Fruit fly (Drosophila melanogaster): ENCODE data around the gene tal-3A.

The tal-3A gene

dm6 chr3R:13839883-13840412, 27.0 kb downstream of the tal-3A start, which contains the start of gene CG31495 (continued):
- TF ChIP-seq tna (GFP tag; IDR thresholded peaks at IDR 0.05; ENCODE audit: partially characterized antibody) (peak; percentile 44; the same call in 1 of the 2 replicates), CG7928 (GFP tag; optimal IDR thresholded peaks at IDR 0.05) (peak; percentile 70)

DNA sequence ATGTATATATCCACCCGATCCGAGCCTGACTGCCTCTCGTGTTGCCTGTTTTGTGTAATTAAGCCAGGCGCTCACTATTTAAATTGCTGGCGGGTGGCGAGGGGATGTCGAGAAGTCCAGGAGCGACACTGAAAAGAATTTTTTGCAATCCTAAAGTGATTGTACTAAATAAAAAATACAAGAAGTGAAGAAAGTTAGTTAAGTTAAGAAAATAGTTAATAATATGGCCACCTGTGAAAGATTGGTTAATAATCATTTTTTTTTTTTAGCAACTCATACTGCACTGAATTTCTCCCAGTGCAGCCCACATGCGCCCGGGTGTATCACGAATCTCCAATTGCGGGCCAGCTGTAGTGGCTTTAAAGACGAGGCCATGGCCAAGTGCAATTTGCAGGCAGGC, 28.0 kb downstream of the tal-3A start:
- TF ChIP-seq CG7745 (tag; optimal IDR thresholded peaks at IDR 0.05) (no peak), Ssrp (tag; optimal IDR thresholded peaks at IDR 0.05) (no peak), Sox102F (GFP tag; optimal IDR thresholded peaks at IDR 0.05) (no peak), prd (optimal IDR thresholded peaks at IDR 0.05) (no peak), prd (GFP tag; IDR thresholded peaks at IDR 0.05) (peak; percentile 61; the same call in 2 of the 3 replicates), Med (GFP tag) (peak; percentile 18), CG8765 (GFP tag; IDR thresholded peaks at IDR 0.05) (0 out of 2 replicates have a peak, but pooled peaks have one; percentile 40), gem (tag; optimal IDR thresholded peaks at IDR 0.05) (peak; percentile 5), Drgx (GFP tag; IDR thresholded peaks at IDR 0.05) (0 out of 2 replicates have a peak, but pooled peaks have one; percentile 8), lbe (GFP tag; optimal IDR thresholded peaks at IDR 0.05) (peak; percentile 15), bsh (GFP tag; optimal IDR thresholded peaks at IDR 0.05) (peak in 1 of 2 experiments; percentile 27), dmrt11E (tag; optimal IDR thresholded peaks at IDR 0.05) (peak; percentile 15), CG7987 (GFP tag; optimal IDR thresholded peaks at IDR 0.05) (no peak), nom (GFP tag; optimal IDR thresholded peaks at IDR 0.05) (peak; percentile 22), nerfin-2 (GFP tag; IDR thresholded peaks at IDR 0.05; ENCODE audit: partially characterized antibody) (no peak), tgo (GFP tag; IDR thresholded peaks at IDR 0.05) (0 out of 3 replicates have a peak, but pooled peaks have one; percentile 14), CG17328 (GFP tag; IDR thresholded peaks at IDR 0.05) (0 out of 2 replicates have a peak, but pooled peaks have one; percentile 37), Fer1 (GFP tag; optimal IDR thresholded peaks at IDR 0.05) (no peak), CG10959 (GFP tag; IDR thresholded peaks at IDR 0.05) (0 out of 2 replicates have a peak, but pooled peaks have one; percentile 17), row (GFP tag; IDR thresholded peaks at IDR 0.05) (peak; percentile 26; the same call in 1 of the 3 replicates)

dm6 chr3R:13842532-13842931, 29.6 kb downstream of the tal-3A start:
- no peak for TF ChIP-seq TFAM (GFP tag; optimal IDR thresholded peaks at IDR 0.05)
- no peak for TF ChIP-seq CG8765 (GFP tag; IDR thresholded peaks at IDR 0.05)
- peak; percentile 46 for TF ChIP-seq Ets65A (GFP tag)
- TF ChIP-seq CG2129 (GFP tag; IDR thresholded peaks at IDR 0.05; ENCODE audit: partially characterized antibody), result no peak
- TF ChIP-seq CG3065 (GFP tag; optimal IDR thresholded peaks at IDR 0.05), result no peak
- TF ChIP-seq insv (GFP tag; optimal IDR thresholded peaks at IDR 0.05), result peak in 1 of 2 experiments; percentile 91
- TF ChIP-seq NC2α (GFP tag; optimal IDR thresholded peaks at IDR 0.05), result no peak

DNA sequence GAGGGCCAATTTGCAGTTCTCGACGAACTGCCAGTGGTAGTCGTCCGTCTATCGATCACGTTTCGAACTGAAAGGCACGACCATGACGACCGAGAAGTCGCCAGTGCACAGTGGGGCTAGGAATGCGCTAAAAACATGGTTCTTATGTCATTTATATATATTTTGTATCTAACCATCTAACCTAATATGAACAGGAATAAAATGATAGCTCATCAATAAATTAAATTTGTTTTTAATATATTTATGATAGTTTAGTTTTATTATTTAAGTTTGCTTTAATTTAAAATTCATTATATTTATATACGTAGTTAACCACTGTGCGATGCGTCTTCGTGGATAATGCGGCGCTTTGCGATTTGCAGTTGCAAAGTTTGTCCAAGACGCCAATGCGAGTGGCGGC, 30.7 kb downstream of the tal-3A start:
- TF ChIP-seq CG7745 (tag; optimal IDR thresholded peaks at IDR 0.05) (no peak), fru (optimal IDR thresholded peaks at IDR 0.05) (no peak), prd (optimal IDR thresholded peaks at IDR 0.05) (no peak), prd (GFP tag; IDR thresholded peaks at IDR 0.05) (0 out of 3 replicates have a peak, but pooled peaks have one; percentile 15), CG5953 (GFP tag; IDR thresholded peaks at IDR 0.05) (no peak), CG1792 (GFP tag; optimal IDR thresholded peaks at IDR 0.05) (no peak), CG2120 (GFP tag; optimal IDR thresholded peaks at IDR 0.05) (no peak), CG10462 (GFP tag; optimal IDR thresholded peaks at IDR 0.05) (no peak), Drgx (GFP tag; IDR thresholded peaks at IDR 0.05) (peak; percentile 65), lbe (GFP tag; optimal IDR thresholded peaks at IDR 0.05) (peak; percentile 34), CG7928 (GFP tag; optimal IDR thresholded peaks at IDR 0.05) (no peak), vvl (GFP tag; IDR thresholded peaks at IDR 0.05) (0 out of 2 replicates have a peak, but pooled peaks have one; percentile 19), tna (GFP tag; IDR thresholded peaks at IDR 0.05; ENCODE audit: partially characterized antibody) (no peak), trem (tag; optimal IDR thresholded peaks at IDR 0.05) (no peak), Sox102F (GFP tag; optimal IDR thresholded peaks at IDR 0.05) (no peak), zf30C (GFP tag; optimal IDR thresholded peaks at IDR 0.05) (no peak), Deaf1 (tag; optimal IDR thresholded peaks at IDR 0.05) (no peak), twi (tag; optimal IDR thresholded peaks at IDR 0.05) (no peak), MBD-R2 (GFP tag; IDR thresholded peaks at IDR 0.05) (no peak), row (GFP tag; IDR thresholded peaks at IDR 0.05) (peak; percentile 37; the same call in 1 of the 3 replicates), Meics (GFP tag; optimal IDR thresholded peaks at IDR 0.05) (no peak), sisA (GFP tag; IDR thresholded peaks at IDR 0.05) (no peak), CG2712 (tag; optimal IDR thresholded peaks at IDR 0.05) (peak; percentile 17), CG17612 (GFP tag; IDR thresholded peaks at IDR 0.05) (no peak), NC2α (GFP tag; optimal IDR thresholded peaks at IDR 0.05) (no peak), PHDP (tag; optimal IDR thresholded peaks at IDR 0.05) (no peak)

Measured in whole organism, embryonic.